Worm (Caenorhabditis elegans) whole organism, early embryonic: ENCODE results near the gene F09F9.5.

Experiments
- B0310.2 ChIP-seq: sonication (generic microtip); optimal IDR thresholded peaks from 2 replicates; lab custom pipeline; 2016; ENCODE audit warnings: mild to moderate bottlenecking, missing genetic modification characterization, missing compliant biosample characterization
- F13C5.2 ChIP-seq: sonication (generic microtip); optimal IDR thresholded peaks from 2 replicates; lab custom pipeline; 2017; ENCODE audit warnings: mild to moderate bottlenecking, missing genetic modification characterization, inconsistent platforms, missing compliant biosample characterization
- aly-1 ChIP-seq: sonication (generic microtip); optimal IDR thresholded peaks from 2 replicates; lab custom pipeline; 2016; ENCODE audit warnings: missing genetic modification characterization, missing compliant biosample characterization
- ama-1 ChIP-seq: fragments of 150-350 bp; optimal IDR thresholded peaks from 2 replicates; lab custom pipeline; 2014
- ceh-13 ChIP-seq: fragments of 200-800 bp; sonication (Bioruptor generic); optimal IDR thresholded peaks from 2 replicates; lab custom pipeline; 2018; ENCODE audit warnings: mild to moderate bottlenecking, missing genetic modification characterization, missing compliant biosample characterization
- ceh-36 ChIP-seq: sonication (generic microtip); optimal IDR thresholded peaks from 2 replicates; lab custom pipeline; 2016; ENCODE audit warnings: missing genetic modification characterization, inconsistent platforms, missing compliant biosample characterization
- ets-7 ChIP-seq: sonication (generic microtip); optimal IDR thresholded peaks from 2 replicates; lab custom pipeline; 2016; ENCODE audit warnings: missing genotype, missing genetic modification characterization, missing compliant biosample characterization
- flt-1 ChIP-seq: fragments of 200-800 bp; sonication (Bioruptor generic); IDR thresholded peaks from 2 replicates; pipeline ENCODE4 v1.3.6; 2022; ENCODE audit warnings: missing genetic modification characterization, missing compliant biosample characterization
- hmbx-1 ChIP-seq: sonication (generic microtip); optimal IDR thresholded peaks from 2 replicates; lab custom pipeline; 2016; ENCODE audit warnings: mild to moderate bottlenecking, missing genetic modification characterization, missing compliant biosample characterization
- hmg-4 ChIP-seq: fragments of 200-800 bp; sonication (Bioruptor generic); optimal IDR thresholded peaks from 2 replicates; lab custom pipeline; 2018; ENCODE audit warnings: mild to moderate bottlenecking, missing genetic modification characterization, missing compliant biosample characterization
- hnd-1 ChIP-seq: sonication (generic microtip); optimal IDR thresholded peaks from 2 replicates; lab custom pipeline; 2016; ENCODE audit warnings: missing genetic modification characterization, missing compliant biosample characterization
- pes-1 ChIP-seq: fragments of 200-800 bp; sonication (Bioruptor generic); IDR thresholded peaks from 2 replicates; pipeline ENCODE4 v1.3.6; 2022; ENCODE audit warnings: missing genetic modification reagents, missing genetic modification characterization, missing compliant biosample characterization
- scrt-1 ChIP-seq: fragments of 200-800 bp; sonication (Bioruptor generic); IDR thresholded peaks from 2 replicates; pipeline ENCODE4 v1.3.6; 2022; ENCODE audit warnings: missing genetic modification characterization, missing compliant biosample characterization
- sea-1 ChIP-seq: fragments of 200-800 bp; sonication (Bioruptor generic); conservative IDR thresholded peaks from 2 replicates; pipeline ENCODE4 v1.3.6; 2022; ENCODE audit warnings: missing genetic modification characterization, missing compliant biosample characterization
- tbx-11 ChIP-seq: fragments of 200-800 bp; sonication (Bioruptor generic); IDR thresholded peaks from 2 replicates; pipeline ENCODE4 v1.3.6; 2022; ENCODE audit warnings: missing genetic modification characterization, missing compliant biosample characterization
- tbx-37 ChIP-seq: fragments of 200-800 bp; sonication (Bioruptor generic); conservative IDR thresholded peaks from 2 replicates; pipeline ENCODE4 v1.3.6; 2022; ENCODE audit warnings: missing genetic modification reagents, missing genetic modification characterization, missing compliant biosample characterization
- tra-4 ChIP-seq: sonication (generic microtip); optimal IDR thresholded peaks from 2 replicates; lab custom pipeline; 2017; ENCODE audit warnings: missing genetic modification characterization, missing compliant biosample characterization

F09F9.5 gene

DNA sequence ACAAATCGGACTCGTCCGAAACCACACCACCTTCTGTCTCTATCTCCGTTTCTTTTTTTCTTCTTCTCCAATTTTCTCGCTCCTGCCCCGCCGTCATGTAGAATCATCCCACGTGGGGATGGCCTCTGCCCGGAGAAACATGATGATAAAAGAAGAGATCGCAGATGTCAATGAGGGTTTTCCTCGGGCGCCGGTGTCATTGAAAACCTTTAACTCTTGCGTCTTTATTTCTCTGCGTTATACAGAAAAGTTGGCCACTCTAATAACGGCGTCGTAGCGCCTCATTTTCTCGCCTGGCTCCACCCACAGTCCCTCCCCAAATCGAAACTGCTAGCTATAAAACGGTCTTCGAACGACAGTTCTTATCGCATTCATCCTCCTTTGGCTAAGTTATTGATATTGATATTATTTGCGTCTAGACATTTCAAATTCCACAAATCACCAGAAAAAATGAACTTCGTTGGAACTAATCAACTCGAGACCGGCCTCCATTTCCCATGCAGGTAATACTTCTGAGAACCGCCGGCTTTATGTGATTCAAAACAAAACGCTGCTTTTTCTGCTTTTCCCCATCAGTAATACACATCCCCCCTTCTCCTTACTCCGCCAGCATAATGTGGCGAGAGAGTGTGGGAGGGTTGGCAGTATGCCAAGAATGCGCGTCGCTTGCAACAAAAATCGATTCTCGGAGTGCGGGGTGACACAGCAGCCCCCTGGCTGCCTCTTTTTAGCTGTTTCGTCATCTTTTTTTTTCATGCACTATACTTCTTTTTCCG lies 27.5 kb downstream of the F09F9.5 start:
- TF ChIP-seq hnd-1 (no peak), tbx-37 (GFP tag; lab: Robert Waterston, UW) (no peak), aly-1 (tag; lab: Kevin White, UChicago) (no peak), ceh-13 (GFP tag; lab: Kevin White, UChicago) (no peak), flt-1 (GFP tag; lab: Robert Waterston, UW) (no peak), tbx-11 (GFP tag; lab: Robert Waterston, UW) (peak; percentile 54; the same call in 1 of the 2 replicates), sea-1 (GFP tag; lab: Robert Waterston, UW) (no peak), scrt-1 (GFP tag; lab: Robert Waterston, UW) (no peak), ceh-36 (no peak), F13C5.2 (peak; percentile 31), tra-4 (tag; lab: Kevin White, UChicago) (no peak), ama-1 (lab: Kevin White, UChicago) (no peak), ets-7 (no peak), B0310.2 (tag; lab: Kevin White, UChicago) (no peak), pes-1 (no peak), hmbx-1 (tag; lab: Kevin White, UChicago) (no peak), hmg-4 (GFP tag; lab: Kevin White, UChicago) (no peak)

DNA sequence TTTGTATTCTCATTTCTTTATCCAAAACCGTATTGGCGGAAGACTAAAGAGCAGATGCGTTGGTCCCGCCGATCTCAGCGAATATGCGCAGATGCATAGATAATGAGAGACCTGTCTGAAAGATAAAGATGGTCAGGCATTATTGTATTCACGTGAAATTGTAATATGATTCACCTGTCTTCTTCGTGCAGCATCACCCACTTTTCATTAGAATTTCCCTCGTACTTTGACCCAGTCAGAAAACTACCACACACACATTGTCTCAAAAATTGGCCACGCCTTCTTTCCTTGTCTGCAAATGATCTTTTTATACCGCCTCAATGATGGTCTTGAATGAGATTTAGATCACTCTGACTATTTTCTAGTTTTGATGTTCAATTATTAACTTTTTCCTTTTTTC lies 28.3 kb downstream of the F09F9.5 start:
- TF ChIP-seq tbx-11 (GFP tag; lab: Robert Waterston, UW) (no peak), hmbx-1 (tag; lab: Kevin White, UChicago) (no peak), ceh-13 (GFP tag; lab: Kevin White, UChicago) (no peak)

DNA sequence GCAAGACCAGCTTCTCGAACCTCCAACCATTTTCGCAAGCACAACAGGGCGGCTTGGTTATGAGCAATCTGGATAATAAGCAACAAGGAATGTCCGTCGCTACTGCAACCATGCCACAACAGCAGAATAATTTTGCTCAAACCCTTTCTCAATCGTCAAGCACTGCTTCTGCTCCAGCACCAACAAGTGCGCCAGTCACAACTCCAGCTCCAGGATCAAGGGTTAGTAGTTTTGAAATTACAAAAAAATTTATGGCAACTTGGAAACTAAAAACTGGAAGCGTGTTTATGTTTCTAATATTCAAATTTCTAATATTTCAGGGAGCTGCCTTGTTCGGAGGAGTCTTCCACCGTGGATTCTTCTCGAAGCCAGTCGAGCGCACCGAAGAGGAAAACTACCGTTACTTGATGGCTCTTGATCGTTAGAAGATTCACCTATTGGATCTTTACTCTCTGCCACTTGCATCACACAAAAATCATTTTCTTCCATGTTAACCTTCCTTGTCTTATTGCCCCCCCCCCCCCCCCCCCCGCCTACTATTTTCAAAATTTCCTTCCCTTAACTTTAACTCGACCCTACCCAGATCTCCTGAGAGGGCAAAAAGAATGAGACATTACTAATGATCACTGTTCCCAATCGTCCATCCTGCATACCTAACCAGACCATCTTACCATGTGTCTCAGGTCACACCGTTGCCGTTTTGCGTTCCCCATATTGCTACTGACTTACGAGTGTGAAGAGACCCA lies 29.2 kb downstream of the F09F9.5 start:
- TF ChIP-seq ama-1 (lab: Kevin White, UChicago) (no peak), tbx-11 (GFP tag; lab: Robert Waterston, UW) (no peak), hnd-1 (no peak), ceh-13 (GFP tag; lab: Kevin White, UChicago) (no peak), hmg-4 (GFP tag; lab: Kevin White, UChicago) (no peak), tbx-37 (GFP tag; lab: Robert Waterston, UW) (no peak), flt-1 (GFP tag; lab: Robert Waterston, UW) (no peak), pes-1 (no peak), aly-1 (tag; lab: Kevin White, UChicago) (no peak), ets-7 (no peak), sea-1 (GFP tag; lab: Robert Waterston, UW) (no peak), hmbx-1 (tag; lab: Kevin White, UChicago) (no peak), B0310.2 (tag; lab: Kevin White, UChicago) (no peak), F13C5.2 (no peak), ceh-36 (no peak), scrt-1 (GFP tag; lab: Robert Waterston, UW) (no peak), tra-4 (tag; lab: Kevin White, UChicago) (no peak)

DNA sequence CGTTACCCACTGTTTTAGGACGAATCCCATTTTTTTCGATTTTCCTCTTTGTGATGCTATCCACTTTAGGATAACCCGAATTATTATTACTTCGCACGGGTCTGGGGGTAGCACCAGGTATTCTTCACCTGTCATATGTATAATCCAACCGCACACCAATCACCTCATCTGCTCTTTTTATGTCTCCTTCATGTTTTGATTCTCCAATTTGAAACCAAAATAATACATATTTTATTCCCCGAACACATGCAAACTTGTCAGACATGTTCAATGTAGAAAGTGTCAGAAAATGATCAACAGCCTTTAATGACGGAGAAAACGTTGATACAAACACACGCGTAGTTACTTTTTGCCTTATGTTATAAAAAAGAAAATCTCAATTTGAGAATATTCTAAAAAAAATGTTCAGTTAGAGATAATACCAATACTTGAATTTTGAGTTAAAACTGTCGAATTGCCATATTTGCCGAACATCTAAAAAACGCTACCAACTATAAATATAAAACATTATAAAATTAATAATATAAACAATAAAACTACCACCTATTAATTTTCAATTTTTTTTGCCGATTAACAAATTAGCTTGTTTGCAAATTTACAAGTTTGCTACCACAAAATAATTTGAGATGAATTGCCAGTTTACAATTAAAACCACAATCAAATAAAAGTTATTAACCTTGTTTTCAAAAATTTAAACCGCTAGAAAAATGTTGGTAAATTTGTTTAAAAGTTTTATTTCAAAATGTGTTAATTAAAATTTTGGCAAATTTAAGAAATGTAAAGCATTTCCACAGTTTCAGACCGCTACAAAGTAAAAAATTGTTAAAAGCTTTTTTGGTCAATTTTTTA lies 30.1 kb downstream of the F09F9.5 start:
- TF ChIP-seq aly-1 (tag; lab: Kevin White, UChicago) (no peak), ama-1 (lab: Kevin White, UChicago) (no peak), sea-1 (GFP tag; lab: Robert Waterston, UW) (no peak), F13C5.2 (no peak), flt-1 (GFP tag; lab: Robert Waterston, UW) (no peak), hmbx-1 (tag; lab: Kevin White, UChicago) (no peak)

DNA sequence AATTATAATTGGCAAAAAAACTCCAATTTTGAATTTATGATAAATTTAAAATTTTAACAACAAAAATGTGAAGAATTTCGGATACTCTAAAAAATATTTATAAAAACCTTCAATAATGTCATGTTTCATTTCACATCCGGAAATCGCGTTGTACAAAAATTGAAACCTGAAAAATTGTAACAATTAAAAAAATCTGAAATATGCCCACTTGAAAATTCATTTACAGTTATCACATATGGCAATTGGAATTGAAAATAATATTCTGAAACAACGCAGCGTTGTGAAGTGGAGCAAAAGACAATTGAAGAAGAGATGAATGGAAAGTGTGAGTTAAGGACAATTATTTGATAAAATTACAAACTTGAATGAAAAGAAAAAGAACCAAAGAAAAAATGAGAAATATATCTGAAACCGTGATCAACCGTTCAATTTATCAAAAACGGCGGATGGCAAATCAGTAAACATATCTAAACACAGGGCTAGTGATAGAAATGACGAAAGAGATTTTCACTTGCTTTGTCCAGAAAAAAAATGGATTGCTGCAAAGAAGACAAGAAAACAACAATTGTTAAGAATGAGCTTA lies 30.8 kb downstream of the F09F9.5 start:
- TF ChIP-seq aly-1 (tag; lab: Kevin White, UChicago): no peak
- no peak for TF ChIP-seq hmg-4 (GFP tag; lab: Kevin White, UChicago)
- no peak for TF ChIP-seq flt-1 (GFP tag; lab: Robert Waterston, UW)
- no peak for TF ChIP-seq ama-1 (lab: Kevin White, UChicago)
- TF ChIP-seq B0310.2 (tag; lab: Kevin White, UChicago): no peak
- TF ChIP-seq ets-7: no peak
- no peak for TF ChIP-seq sea-1 (GFP tag; lab: Robert Waterston, UW)
- TF ChIP-seq pes-1: no peak
- no peak for TF ChIP-seq tra-4 (tag; lab: Kevin White, UChicago)
- TF ChIP-seq scrt-1 (GFP tag; lab: Robert Waterston, UW): no peak
- TF ChIP-seq hmbx-1 (tag; lab: Kevin White, UChicago): no peak
- no peak for TF ChIP-seq tbx-37 (GFP tag; lab: Robert Waterston, UW)

DNA sequence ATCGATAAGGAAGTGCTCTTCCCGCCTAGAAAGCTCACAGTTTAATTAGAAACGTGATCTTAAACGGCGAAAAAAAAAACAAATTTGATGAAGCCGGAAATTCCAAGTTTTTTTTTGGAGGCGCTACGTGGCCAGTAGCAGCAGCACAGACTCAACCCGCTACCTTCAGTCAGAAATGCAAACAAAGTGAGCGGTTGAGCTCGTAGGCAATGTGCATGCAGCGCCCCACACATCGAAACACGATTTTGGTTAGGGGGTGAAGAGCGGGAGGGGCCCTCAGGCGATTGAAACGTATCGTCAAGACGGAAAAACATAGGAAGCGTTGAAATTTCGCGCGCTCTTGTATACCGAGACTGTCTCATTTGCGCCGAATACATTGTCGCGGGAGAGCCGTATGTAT lies 33.5 kb downstream of the F09F9.5 start:
- no peak for TF ChIP-seq hmg-4 (GFP tag; lab: Kevin White, UChicago)
- no peak for TF ChIP-seq flt-1 (GFP tag; lab: Robert Waterston, UW)
- no peak for TF ChIP-seq ceh-13 (GFP tag; lab: Kevin White, UChicago)
- TF ChIP-seq scrt-1 (GFP tag; lab: Robert Waterston, UW): no peak
- TF ChIP-seq tbx-37 (GFP tag; lab: Robert Waterston, UW): no peak
- no peak for TF ChIP-seq ceh-36
- no peak for TF ChIP-seq ama-1 (lab: Kevin White, UChicago)
- TF ChIP-seq hmbx-1 (tag; lab: Kevin White, UChicago): no peak
- no peak for TF ChIP-seq aly-1 (tag; lab: Kevin White, UChicago)
- TF ChIP-seq tbx-11 (GFP tag; lab: Robert Waterston, UW): no peak
